Worm (Caenorhabditis elegans): Measurements from ENCODE around the gene srd-32.

ce11 chrV:4895744-4896143 lies 30.3 kb downstream of the srd-32 start, which contains the start of gene ugt-9:
- TF ChIP-seq dao-5 (tag; optimal IDR thresholded peaks at IDR 0.05) (no peak), him-1 (tag; optimal IDR thresholded peaks at IDR 0.05) (no peak), W03F9.2 (tag; optimal IDR thresholded peaks at IDR 0.05) (no peak)

Measured in whole organism, L4/young adult.